Worm (Caenorhabditis elegans) whole organism, early embryonic: ENCODE results near the gene T21B4.15.

Experiments used
- B0310.2 ChIP-seq: sonication (generic microtip); optimal IDR thresholded peaks from 2 replicates; lab custom pipeline; 2016; ENCODE audit warnings: mild to moderate bottlenecking, missing genetic modification characterization, missing compliant biosample characterization
- F13C5.2 ChIP-seq: sonication (generic microtip); optimal IDR thresholded peaks from 2 replicates; lab custom pipeline; 2017; ENCODE audit warnings: mild to moderate bottlenecking, missing genetic modification characterization, inconsistent platforms, missing compliant biosample characterization
- aly-1 ChIP-seq: sonication (generic microtip); optimal IDR thresholded peaks from 2 replicates; lab custom pipeline; 2016; ENCODE audit warnings: missing genetic modification characterization, missing compliant biosample characterization
- ama-1 ChIP-seq: fragments of 150-350 bp; optimal IDR thresholded peaks from 2 replicates; lab custom pipeline; 2014
- pes-1 ChIP-seq: fragments of 200-800 bp; sonication (Bioruptor generic); IDR thresholded peaks from 2 replicates; pipeline ENCODE4 v1.3.6; 2022; ENCODE audit warnings: missing genetic modification reagents, missing genetic modification characterization, missing compliant biosample characterization
- scrt-1 ChIP-seq: fragments of 200-800 bp; sonication (Bioruptor generic); IDR thresholded peaks from 2 replicates; pipeline ENCODE4 v1.3.6; 2022; ENCODE audit warnings: missing genetic modification characterization, missing compliant biosample characterization
- sea-1 ChIP-seq: fragments of 200-800 bp; sonication (Bioruptor generic); conservative IDR thresholded peaks from 2 replicates; pipeline ENCODE4 v1.3.6; 2022; ENCODE audit warnings: missing genetic modification characterization, missing compliant biosample characterization
- tbx-11 ChIP-seq: fragments of 200-800 bp; sonication (Bioruptor generic); IDR thresholded peaks from 2 replicates; pipeline ENCODE4 v1.3.6; 2022; ENCODE audit warnings: missing genetic modification characterization, missing compliant biosample characterization
- tbx-37 ChIP-seq: fragments of 200-800 bp; sonication (Bioruptor generic); conservative IDR thresholded peaks from 2 replicates; pipeline ENCODE4 v1.3.6; 2022; ENCODE audit warnings: missing genetic modification reagents, missing genetic modification characterization, missing compliant biosample characterization

DNA sequence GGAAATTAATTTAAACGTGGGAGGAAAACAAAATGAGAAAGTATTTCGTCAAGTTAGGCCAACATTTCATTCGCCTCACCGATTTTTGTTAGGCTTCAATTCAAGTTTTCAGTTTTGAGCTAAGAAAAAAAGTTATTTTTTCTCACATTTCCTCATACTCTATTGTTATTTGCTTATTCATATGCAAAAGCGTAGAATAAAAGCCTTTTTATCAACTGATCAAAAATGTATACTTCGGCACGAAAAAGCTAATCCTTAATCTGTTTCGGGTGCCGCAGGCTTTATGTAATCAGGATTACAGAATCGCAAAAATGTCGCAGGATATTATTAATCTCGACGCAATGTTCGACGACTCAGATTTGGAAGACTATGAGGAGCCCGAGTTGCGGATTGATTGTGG lies at the start of gene T21B4.15:
- TF ChIP-seq ama-1 (lab: Kevin White, UChicago) (no peak), aly-1 (no peak), B0310.2 (tag; lab: Kevin White, UChicago) (no peak), tbx-37 (no peak), scrt-1 (GFP tag; lab: Robert Waterston, UW) (no peak), F13C5.2 (tag; lab: Kevin White, UChicago) (no peak), tbx-11 (GFP tag; lab: Robert Waterston, UW) (no peak), sea-1 (GFP tag; lab: Robert Waterston, UW) (no peak), pes-1 (GFP tag; lab: Robert Waterston, UW) (no peak)
